Worm (Caenorhabditis elegans) whole organism, L1 larva: Measurements from ENCODE around the gene lect-2.

Source experiments
- ces-1 ChIP-seq: fragments of 150-350 bp; optimal IDR thresholded peaks from 2 replicates; lab custom pipeline; 2014; ENCODE audit warnings: missing biosample characterization, missing genetic modification reagents, missing genetic modification characterization
- dpl-1 ChIP-seq, 3 experiments: fragments of 150-350 bp in 2 of 3; sonication (generic microtip) in 1 of 3; optimal IDR thresholded peaks; 2 replicates each; lab custom pipeline; 2014 to 2017; ENCODE audit warnings: missing biosample characterization in 3 of 3, missing genetic modification characterization in 3 of 3, missing genetic modification reagents in 3 of 3
- efl-1 ChIP-seq, 4 experiments: fragments of 150-350 bp; optimal IDR thresholded peaks in 3 of 4; peaks in 1 of 4; 1 replicate in 1 of 4; 2 replicates in 3 of 4; lab custom pipeline; 2014; ENCODE audit warnings: missing biosample characterization in 2 of 4, missing genetic modification characterization in 2 of 4, missing genetic modification reagents in 2 of 4
- efl-3 ChIP-seq: fragments of 200-800 bp; sonication (Bioruptor generic); optimal IDR thresholded peaks from 2 replicates; lab custom pipeline; 2018; ENCODE audit warnings: mild to moderate bottlenecking, missing genetic modification characterization, missing compliant biosample characterization
- pqm-1 ChIP-seq: sonication (generic microtip); optimal IDR thresholded peaks from 3 replicates; lab custom pipeline; 2017; ENCODE audit warnings: missing biosample characterization, missing genetic modification characterization
- snu-23 ChIP-seq: sonication (generic microtip); optimal IDR thresholded peaks from 2 replicates; lab custom pipeline; 2016; ENCODE audit warnings: missing genetic modification characterization, missing compliant biosample characterization
- sup-37 ChIP-seq: fragments of 200-800 bp; sonication (Bioruptor generic); optimal IDR thresholded peaks from 2 replicates; lab custom pipeline; 2018; ENCODE audit warnings: mild to moderate bottlenecking, missing genetic modification characterization, missing compliant biosample characterization
- ztf-11 ChIP-seq, 2 experiments: sonication (generic microtip); optimal IDR thresholded peaks; 2 replicates each; lab custom pipeline; 2016 to 2017; ENCODE audit warnings: missing genetic modification characterization in 2 of 2, missing biosample characterization in 1 of 2, missing compliant biosample characterization in 1 of 2

ce11 chrII:5765318-5765717 lies 25.2 kb upstream of the lect-2 start, which contains the start of gene ifb-1:
- TF ChIP-seq snu-23 (GFP tag; lab: Kevin White, UChicago) (no peak), sup-37 (GFP tag; lab: Kevin White, UChicago) (no peak), ces-1 (GFP tag; lab: Kevin White, UChicago) (no peak), pqm-1 (tag; lab: Kevin White, UChicago) (no peak), ztf-11 (tag; optimal IDR thresholded peaks at IDR 0.05; lab: Kevin White, UChicago) (no peak), efl-1 (optimal IDR thresholded peaks at IDR 0.05; lab: Kevin White, UChicago) (no peak), efl-1 (GFP tag; optimal IDR thresholded peaks at IDR 0.05 in 1 of 2; lab: Kevin White, UChicago) (no peak), efl-3 (GFP tag; lab: Kevin White, UChicago) (no peak), dpl-1 (GFP tag; optimal IDR thresholded peaks at IDR 0.05; lab: Kevin White, UChicago) (no peak)
